Fruit fly (Drosophila melanogaster) whole organism, embryonic: ENCODE data around the gene AANATL7.

ENCODE experiments used
- Ada2b ChIP-seq: fragments of 200-800 bp; sonication (Bioruptor generic); IDR thresholded peaks from 2 replicates; pipeline ENCODE4 v1.3.6; 2022; ENCODE audit warnings: missing biosample characterization, missing genetic modification characterization
- Awh ChIP-seq: fragments of 200-800 bp; sonication (Bioruptor generic); IDR thresholded peaks from 2 replicates; pipeline ENCODE4, ENCODE4 v1.3.6; 2022; ENCODE audit warnings: missing biosample characterization, missing genetic modification characterization
- CG10366 ChIP-seq: fragments of 200-800 bp; sonication (Bioruptor generic); IDR thresholded peaks from 2 replicates; pipeline ENCODE4 v1.3.6; 2022; ENCODE audit warnings: missing biosample characterization, missing genetic modification characterization
- CG10431 ChIP-seq: fragments of 200-800 bp; sonication (Bioruptor generic); optimal IDR thresholded peaks from 3 replicates; lab custom pipeline; 2018; ENCODE audit warnings: missing biosample characterization, mild to moderate bottlenecking, missing genetic modification characterization
- CG11723 ChIP-seq: fragments of 200-800 bp; sonication (Bioruptor generic); optimal IDR thresholded peaks from 2 replicates; lab custom pipeline; 2017; ENCODE audit warnings: missing biosample characterization, mild to moderate bottlenecking, missing genetic modification characterization
- CG12219 ChIP-seq: fragments of 200-800 bp; sonication (Bioruptor generic); optimal IDR thresholded peaks from 3 replicates; lab custom pipeline; 2018; ENCODE audit warnings: missing biosample characterization, mild to moderate bottlenecking, missing genetic modification characterization
- CG14050 ChIP-seq: fragments of 200-800 bp; sonication (Bioruptor generic); IDR thresholded peaks from 3 replicates; pipeline ENCODE4 v1.3.6; 2022; ENCODE audit warnings: missing biosample characterization, missing genetic modification characterization
- CG15073 ChIP-seq: fragments of 200-800 bp; sonication (Bioruptor generic); optimal IDR thresholded peaks from 2 replicates; lab custom pipeline; 2016; ENCODE audit warnings: missing biosample characterization, missing genetic modification characterization
- CG18011 ChIP-seq: fragments of 200-800 bp; sonication (Bioruptor generic); optimal IDR thresholded peaks from 2 replicates; lab custom pipeline; 2017; ENCODE audit warnings: missing biosample characterization, missing genetic modification characterization, mild to moderate bottlenecking, moderate library complexity, missing genotype
- CG3726 ChIP-seq: fragments of 200-800 bp; sonication (Bioruptor generic); IDR thresholded peaks from 3 replicates; pipeline ENCODE4, ENCODE4 v1.3.6; 2022; ENCODE audit warnings: missing biosample characterization, missing genetic modification characterization
- CG43689 ChIP-seq: fragments of 200-800 bp; sonication (Bioruptor generic); IDR thresholded peaks from 2 replicates; pipeline ENCODE4 v1.3.6; 2022; ENCODE audit warnings: missing biosample characterization, missing genetic modification characterization
- CG6654 ChIP-seq: fragments of 200-800 bp; sonication (Bioruptor generic); optimal IDR thresholded peaks from 2 replicates; lab custom pipeline; 2017; ENCODE audit warnings: missing biosample characterization, mild to moderate bottlenecking, missing genetic modification characterization
- CG7556 ChIP-seq: fragments of 200-800 bp; sonication (Bioruptor generic); optimal IDR thresholded peaks from 2 replicates; lab custom pipeline; 2017; ENCODE audit warnings: missing biosample characterization, mild to moderate bottlenecking, missing genetic modification characterization
- CG9727 ChIP-seq: fragments of 200-800 bp; sonication (Bioruptor generic); optimal IDR thresholded peaks from 3 replicates; lab custom pipeline; 2017; ENCODE audit warnings: missing biosample characterization, mild to moderate bottlenecking, missing genetic modification characterization
- CrebB ChIP-seq: fragments of 200-800 bp; sonication (Bioruptor generic); optimal IDR thresholded peaks from 3 replicates; lab custom pipeline; 2018; ENCODE audit warnings: missing biosample characterization, mild to moderate bottlenecking, missing genetic modification characterization
- Dad ChIP-seq: fragments of 200-800 bp; sonication (Bioruptor generic); optimal IDR thresholded peaks from 3 replicates; lab custom pipeline; 2016; ENCODE audit warnings: missing biosample characterization, missing genetic modification characterization
- Hr39 ChIP-seq: fragments of >200 bp; optimal IDR thresholded peaks from 2 replicates; lab custom pipeline; 2017
- Hr78 ChIP-seq, 2 experiments: fragments of 200-800 bp in 1 of 2; fragments of >200 bp in 1 of 2; sonication (Bioruptor generic) in 1 of 2; optimal IDR thresholded peaks; 2 replicates each; lab custom pipeline; 2017 to 2019; ENCODE audit warnings: missing biosample characterization in 2 of 2, missing genetic modification characterization in 2 of 2, mild to moderate bottlenecking in 1 of 2, moderate library complexity in 1 of 2
- Med ChIP-seq: fragments of 200-800 bp; sonication (Bioruptor generic); peaks from one replicate; lab custom pipeline; 2016; ENCODE audit warnings: missing biosample characterization, missing genetic modification characterization, mild to moderate bottlenecking, inconsistent platforms, moderate library complexity
- NC2β ChIP-seq: fragments of 200-800 bp; sonication (Bioruptor generic); optimal IDR thresholded peaks from 2 replicates; lab custom pipeline; 2016; ENCODE audit warnings: missing biosample characterization, missing genetic modification characterization
- Nf-YA ChIP-seq: fragments of 200-800 bp; sonication (Bioruptor generic); IDR thresholded peaks from 2 replicates; pipeline ENCODE4 v1.3.6; 2022; ENCODE audit warnings: missing biosample characterization, missing genetic modification characterization
- Nf-YB ChIP-seq: fragments of 200-800 bp; sonication (Bioruptor generic); optimal IDR thresholded peaks from 3 replicates; lab custom pipeline; 2019; ENCODE audit warnings: missing biosample characterization, mild to moderate bottlenecking, missing genetic modification characterization, moderate library complexity
- Pdp1 ChIP-seq, 2 experiments: fragments of 200-800 bp; sonication (Bioruptor generic); optimal IDR thresholded peaks; 3 replicates each; lab custom pipeline; 2016; ENCODE audit warnings: missing biosample characterization in 2 of 2, missing genetic modification characterization in 2 of 2, mild to moderate bottlenecking in 1 of 2, moderate library complexity in 1 of 2
- Stat92E ChIP-seq, 3 experiments: fragments of >200 bp in 2 of 3; fragments of 200-800 bp in 1 of 3; sonication (Bioruptor generic) in 1 of 3; optimal IDR thresholded peaks; 2 replicates each; lab custom pipeline; 2017 to 2019; ENCODE audit warnings: missing biosample characterization in 3 of 3, missing genetic modification characterization in 3 of 3, mild to moderate bottlenecking in 1 of 3, moderate library complexity in 1 of 3
- ab ChIP-seq: fragments of 200-800 bp; sonication (Bioruptor generic); optimal IDR thresholded peaks from 2 replicates; lab custom pipeline; 2016; ENCODE audit warnings: missing biosample characterization, missing genetic modification characterization
- abd-A ChIP-seq: fragments of 200-800 bp; sonication (Bioruptor generic); optimal IDR thresholded peaks from 3 replicates; lab custom pipeline; 2019; ENCODE audit warnings: missing biosample characterization, mild to moderate bottlenecking, missing genetic modification characterization, moderate library complexity
- ash1 ChIP-seq: fragments of 200-800 bp; sonication (Bioruptor generic); optimal IDR thresholded peaks from 2 replicates; lab custom pipeline; 2018; ENCODE audit warnings: missing biosample characterization, mild to moderate bottlenecking, missing genetic modification characterization
- cg ChIP-seq: fragments of 200-800 bp; sonication (Bioruptor generic); optimal IDR thresholded peaks from 3 replicates; lab custom pipeline; 2019; ENCODE audit warnings: missing biosample characterization, mild to moderate bottlenecking, missing genetic modification characterization, moderate library complexity
- chinmo ChIP-seq: fragments of 200-800 bp; sonication (Bioruptor generic); IDR thresholded peaks from 4 replicates; pipeline ENCODE4 v1.3.6; 2022; ENCODE audit warnings: missing biosample characterization, missing genetic modification characterization; ENCODE audit not compliant: partially characterized antibody
- crol ChIP-seq: fragments of 200-800 bp; sonication (Bioruptor generic); IDR thresholded peaks from 2 replicates; pipeline ENCODE4 v1.3.6; 2022; ENCODE audit warnings: missing biosample characterization, missing genetic modification characterization
- jigr1 ChIP-seq: fragments of 200-800 bp; sonication (Bioruptor generic); IDR thresholded peaks from 3 replicates; pipeline ENCODE4 v1.3.6; 2022; ENCODE audit warnings: missing biosample characterization, missing genetic modification characterization
- mirr ChIP-seq: fragments of 200-800 bp; sonication (Bioruptor generic); optimal IDR thresholded peaks from 3 replicates; lab custom pipeline; 2018; ENCODE audit warnings: missing biosample characterization, mild to moderate bottlenecking, missing genetic modification characterization
- nmo ChIP-seq: fragments of 200-800 bp; sonication (Bioruptor generic); optimal IDR thresholded peaks from 2 replicates; lab custom pipeline; 2018; ENCODE audit warnings: missing biosample characterization, mild to moderate bottlenecking, missing genetic modification characterization, moderate library complexity
- repo ChIP-seq: fragments of 200-800 bp; sonication (Bioruptor generic); optimal IDR thresholded peaks from 2 replicates; lab custom pipeline; 2016; ENCODE audit warnings: missing biosample characterization, missing genetic modification characterization
- sd ChIP-seq: fragments of 200-800 bp; sonication (Bioruptor generic); optimal IDR thresholded peaks from 3 replicates; lab custom pipeline; 2018; ENCODE audit warnings: missing biosample characterization, mild to moderate bottlenecking, missing genetic modification characterization, moderate library complexity
- sqz ChIP-seq: fragments of 200-800 bp; sonication (Bioruptor generic); optimal IDR thresholded peaks from 3 replicates; lab custom pipeline; 2018; ENCODE audit warnings: missing biosample characterization, mild to moderate bottlenecking, missing genetic modification characterization
- vvl ChIP-seq: fragments of 200-800 bp; sonication (Bioruptor generic); IDR thresholded peaks from 2 replicates; pipeline ENCODE4 v1.3.6; 2022; ENCODE audit warnings: missing biosample characterization, missing genetic modification characterization
- z ChIP-seq: fragments of 200-800 bp; sonication (Bioruptor generic); IDR thresholded peaks from 3 replicates; pipeline ENCODE4 v1.3.6; 2022; ENCODE audit warnings: missing biosample characterization, missing genetic modification characterization

The AANATL7 gene

DNA sequence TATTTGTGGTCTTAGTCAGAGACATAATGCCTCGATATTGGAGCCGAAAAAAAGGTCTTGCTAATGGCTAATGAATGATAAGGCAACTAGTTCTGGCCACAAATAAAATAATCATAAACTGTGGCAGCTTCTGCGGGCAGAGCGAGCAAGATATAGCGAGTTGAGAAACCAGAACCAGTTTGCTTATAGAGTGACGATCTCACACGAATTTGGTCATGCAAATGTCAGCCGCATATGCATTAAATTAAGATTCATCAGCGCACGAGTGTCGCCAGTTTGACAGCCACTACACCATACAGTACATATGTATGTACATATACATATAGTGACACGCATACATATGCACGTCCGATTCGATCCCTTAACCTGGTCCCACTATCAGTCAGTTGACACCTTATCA, 42.4 kb upstream of the AANATL7 start:
- peak; percentile 66 for TF ChIP-seq abd-A (tag; lab: Kevin White, UChicago)
- peak; percentile 85 for TF ChIP-seq CG6654 (GFP tag; lab: Kevin White, UChicago)
- TF ChIP-seq vvl: peak; percentile 67; the same call in 1 of the 2 replicates
- TF ChIP-seq cg (GFP tag; lab: Kevin White, UChicago): peak; percentile 48
- peak in 1 of 2 experiments; percentile 27 for TF ChIP-seq Hr78 (GFP tag; optimal IDR thresholded peaks at IDR 0.05; lab: Kevin White, UChicago)
- TF ChIP-seq Ada2b (GFP tag; lab: Robert Waterston, UW): no peak
- TF ChIP-seq jigr1 (GFP tag; lab: Robert Waterston, UW): no peak
- no peak for TF ChIP-seq CG9727
- TF ChIP-seq mirr (GFP tag; lab: Kevin White, UChicago): peak; percentile 23
- peak; percentile 88; the same call in 1 of the 4 replicates for TF ChIP-seq chinmo (GFP tag; lab: Robert Waterston, UW)
- no peak for TF ChIP-seq CrebB (tag; lab: Kevin White, UChicago)
- TF ChIP-seq sd: peak; percentile 45
- TF ChIP-seq Med (GFP tag; lab: Kevin White, UChicago): peak; percentile 48
- no peak for TF ChIP-seq CG12219 (GFP tag; lab: Kevin White, UChicago)

DNA sequence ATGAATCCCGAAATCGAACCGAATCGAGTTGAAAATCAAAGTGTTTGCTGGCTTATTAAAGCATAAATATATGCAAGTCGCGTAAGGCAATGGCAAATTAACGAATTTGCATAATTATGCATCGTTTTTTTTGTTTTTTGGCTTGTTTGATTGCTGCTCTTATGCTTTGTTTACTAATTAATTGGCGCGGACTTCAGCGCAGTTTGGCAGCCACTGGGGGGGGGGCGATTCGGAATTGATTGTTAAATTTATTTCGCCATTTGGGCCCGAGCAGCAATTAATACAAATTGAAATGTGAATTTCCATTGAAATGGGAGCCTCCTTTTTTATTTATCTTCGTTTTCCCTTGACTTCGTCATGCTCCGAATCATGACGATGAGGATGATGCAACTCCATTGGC, 41.3 kb upstream of the AANATL7 start:
- TF ChIP-seq CG14050 (GFP tag; lab: Robert Waterston, UW): no peak
- peak; percentile 78 for TF ChIP-seq vvl
- TF ChIP-seq Hr39 (lab: Kevin White, UChicago): no peak
- no peak for TF ChIP-seq Nf-YB (GFP tag; lab: Kevin White, UChicago)
- peak; percentile 23 for TF ChIP-seq sqz (GFP tag; lab: Kevin White, UChicago)
- no peak for TF ChIP-seq cg (GFP tag; lab: Kevin White, UChicago)
- TF ChIP-seq CG43689 (GFP tag; lab: Robert Waterston, UW): no peak
- TF ChIP-seq CG7556 (GFP tag; lab: Kevin White, UChicago): no peak
- TF ChIP-seq chinmo (GFP tag; lab: Robert Waterston, UW): 0 out of 4 replicates have a peak, but pooled peaks have one; percentile 55
- TF ChIP-seq CG11723 (GFP tag; lab: Kevin White, UChicago): no peak
- no peak for TF ChIP-seq ash1 (GFP tag; lab: Kevin White, UChicago)
- no peak for TF ChIP-seq CG3726 (GFP tag; lab: Robert Waterston, UW)
- TF ChIP-seq NC2β (GFP tag; lab: Kevin White, UChicago): no peak
- TF ChIP-seq CG10366 (GFP tag; lab: Robert Waterston, UW): no peak
- TF ChIP-seq Awh (GFP tag; lab: Robert Waterston, UW): peak; percentile 80
- TF ChIP-seq ab (GFP tag; lab: Kevin White, UChicago): no peak
- TF ChIP-seq Nf-YA (GFP tag; lab: Robert Waterston, UW): no peak
- no peak for TF ChIP-seq z (GFP tag; lab: Robert Waterston, UW)
- peak; percentile 86 for TF ChIP-seq abd-A (tag; lab: Kevin White, UChicago)
- TF ChIP-seq crol (GFP tag; lab: Robert Waterston, UW): peak; percentile 39; the same call in 1 of the 2 replicates
- no peak for TF ChIP-seq CG18011 (GFP tag; lab: Kevin White, UChicago)
- TF ChIP-seq CG10431 (GFP tag; lab: Kevin White, UChicago): no peak
- TF ChIP-seq Stat92E (GFP tag; optimal IDR thresholded peaks at IDR 0.05; lab: Kevin White, UChicago): no peak
- TF ChIP-seq CG15073 (GFP tag; lab: Kevin White, UChicago): no peak
- TF ChIP-seq repo (GFP tag; lab: Kevin White, UChicago): no peak
- peak; percentile 24 for TF ChIP-seq CG6654 (GFP tag; lab: Kevin White, UChicago)
- TF ChIP-seq Dad (GFP tag; lab: Kevin White, UChicago): no peak
- TF ChIP-seq nmo: no peak
- peak in 1 of 2 experiments; percentile 22 for TF ChIP-seq Pdp1 (GFP tag; optimal IDR thresholded peaks at IDR 0.05; lab: Kevin White, UChicago)
